Worm (Caenorhabditis elegans) whole organism, L4 larva: ENCODE measurements around the gene spp-21.

ENCODE experiments used
- F37D6.2 ChIP-seq: sonication (generic microtip); optimal IDR thresholded peaks from 2 replicates; lab custom pipeline; 2016; ENCODE audit warnings: mild to moderate bottlenecking, missing genetic modification characterization, missing compliant biosample characterization
- R02D3.7 ChIP-seq: fragments of 150-350 bp; sonication (generic microtip); optimal IDR thresholded peaks from 3 replicates; lab custom pipeline; 2014; ENCODE audit warnings: missing biosample characterization, missing genetic modification characterization
- T26A8.4 ChIP-seq: fragments of 200-800 bp; sonication (Bioruptor generic); IDR thresholded peaks from 2 replicates; pipeline ENCODE4 v1.3.6; 2022; ENCODE audit warnings: missing genetic modification characterization, missing compliant biosample characterization
- Y75B8A.6 ChIP-seq: fragments of 200-800 bp; sonication (Bioruptor generic); IDR thresholded peaks from 2 replicates; pipeline ENCODE4 v1.3.6; 2022; ENCODE audit warnings: missing genetic modification reagents, missing genetic modification characterization, missing compliant biosample characterization
- ceh-20 ChIP-seq: fragments of 200-800 bp; sonication (Bioruptor generic); IDR thresholded peaks from 2 replicates; pipeline ENCODE4 v1.3.6; 2022; ENCODE audit warnings: missing genetic modification reagents, missing genetic modification characterization, missing compliant biosample characterization
- ceh-44 ChIP-seq: fragments of 200-800 bp; sonication (Bioruptor generic); IDR thresholded peaks from 2 replicates; pipeline ENCODE4 v1.3.6; 2022; ENCODE audit warnings: missing genetic modification reagents, missing genetic modification characterization, missing compliant biosample characterization
- ceh-82 ChIP-seq: sonication (generic microtip); optimal IDR thresholded peaks from 2 replicates; lab custom pipeline; 2017; ENCODE audit warnings: missing biosample characterization, missing genetic modification characterization
- ctbp-1 ChIP-seq: fragments of 200-800 bp; sonication (Bioruptor generic); IDR thresholded peaks from 2 replicates; pipeline ENCODE4 v1.3.6; 2022; ENCODE audit warnings: missing genetic modification reagents, missing genetic modification characterization, missing compliant biosample characterization
- daf-16 ChIP-seq, 3 experiments: sonication (generic microtip); optimal IDR thresholded peaks; 2 replicates each; lab custom pipeline; 2016 to 2017; ENCODE audit warnings: missing genetic modification characterization in 3 of 3, missing genetic modification reagents in 3 of 3, mild to moderate bottlenecking in 2 of 3, missing compliant biosample characterization in 2 of 3, missing biosample characterization in 1 of 3, moderate library complexity in 1 of 3
- daf-19 ChIP-seq: fragments of 200-800 bp; sonication (Bioruptor generic); conservative IDR thresholded peaks from 2 replicates; pipeline ENCODE4 v1.3.6; 2022; ENCODE audit warnings: missing genetic modification characterization, missing compliant biosample characterization
- dmd-6 ChIP-seq: fragments of 200-800 bp; sonication (Bioruptor generic); IDR thresholded peaks from 2 replicates; pipeline ENCODE4 v1.3.6; 2022; ENCODE audit warnings: missing genetic modification reagents, missing genetic modification characterization, missing compliant biosample characterization
- dve-1 ChIP-seq: sonication (generic microtip); optimal IDR thresholded peaks from 2 replicates; lab custom pipeline; 2017; ENCODE audit warnings: antibody characterized with exemption, mild to moderate bottlenecking, missing genetic modification characterization, missing compliant biosample characterization; ENCODE audit not compliant: insufficient read depth
- gei-8 ChIP-seq: fragments of 200-800 bp; sonication (Bioruptor generic); optimal IDR thresholded peaks from 2 replicates; lab custom pipeline; 2018; ENCODE audit warnings: mild to moderate bottlenecking, missing genetic modification characterization, missing compliant biosample characterization
- hlh-11 ChIP-seq: fragments of 200-800 bp; sonication (Bioruptor generic); optimal IDR thresholded peaks from 2 replicates; lab custom pipeline; 2018; ENCODE audit warnings: mild to moderate bottlenecking, missing genetic modification characterization, missing compliant biosample characterization
- hlh-30 ChIP-seq: sonication (generic microtip); optimal IDR thresholded peaks from 2 replicates; lab custom pipeline; 2017; ENCODE audit warnings: antibody characterized with exemption, mild to moderate bottlenecking, missing genetic modification characterization, missing compliant biosample characterization; ENCODE audit not compliant: insufficient read depth
- lin-15B ChIP-seq: fragments of 150-350 bp; sonication (generic microtip); optimal IDR thresholded peaks from 3 replicates; lab custom pipeline; 2014; ENCODE audit warnings: missing biosample characterization, missing genetic modification characterization
- lin-39 ChIP-seq: fragments of 150-350 bp; optimal IDR thresholded peaks from 2 replicates; lab custom pipeline; 2014; ENCODE audit warnings: missing biosample characterization, missing genetic modification reagents, missing genetic modification characterization
- lir-3 ChIP-seq: sonication (generic microtip); optimal IDR thresholded peaks from 2 replicates; lab custom pipeline; 2016; ENCODE audit warnings: mild to moderate bottlenecking, missing genetic modification characterization, missing compliant biosample characterization
- mdl-1 ChIP-seq, 2 experiments: fragments of 150-350 bp in 1 of 2; sonication (generic microtip) in 1 of 2; optimal IDR thresholded peaks; 2 replicates each; lab custom pipeline; 2014 to 2017; ENCODE audit warnings: missing biosample characterization in 2 of 2, missing genetic modification characterization in 2 of 2
- mxl-2 ChIP-seq: fragments of 200-800 bp; sonication (Bioruptor generic); conservative IDR thresholded peaks from 2 replicates; pipeline ENCODE4 v1.3.6; 2022; ENCODE audit warnings: missing genetic modification reagents, missing genetic modification characterization, missing compliant biosample characterization
- nhr-11 ChIP-seq: fragments of 150-350 bp; optimal IDR thresholded peaks from 2 replicates; lab custom pipeline; 2014; ENCODE audit warnings: missing biosample characterization, missing genetic modification characterization
- nhr-111 ChIP-seq: fragments of 200-800 bp; sonication (Bioruptor generic); optimal IDR thresholded peaks from 2 replicates; lab custom pipeline; 2018; ENCODE audit warnings: mild to moderate bottlenecking, missing genetic modification characterization, missing compliant biosample characterization
- nhr-48 ChIP-seq: sonication (generic microtip); optimal IDR thresholded peaks from 2 replicates; lab custom pipeline; 2016; ENCODE audit warnings: mild to moderate bottlenecking, missing genetic modification characterization, missing compliant biosample characterization
- nhr-6 ChIP-seq: fragments of 150-350 bp; optimal IDR thresholded peaks from 2 replicates; lab custom pipeline; 2014; ENCODE audit warnings: missing biosample characterization, missing genetic modification characterization
- pha-4 ChIP-seq, 2 experiments: fragments of 150-350 bp in 1 of 2; fragments of 200-800 bp in 1 of 2; sonication (Bioruptor generic) in 1 of 2; IDR thresholded peaks in 1 of 2; optimal IDR thresholded peaks in 1 of 2; 2 replicates each; pipeline versions ENCODE4 v1.3.6 to Lab custom; 2014 to 2022; ENCODE audit warnings: missing genetic modification characterization in 2 of 2, missing genetic modification reagents in 2 of 2, missing biosample characterization in 1 of 2, missing compliant biosample characterization in 1 of 2
- pqm-1 ChIP-seq: sonication (generic microtip); optimal IDR thresholded peaks from 2 replicates; lab custom pipeline; 2017; ENCODE audit warnings: missing biosample characterization, missing genetic modification characterization
- rbr-2 ChIP-seq: sonication (generic microtip); optimal IDR thresholded peaks from 2 replicates; lab custom pipeline; 2016; ENCODE audit warnings: missing genotype, missing genetic modification characterization, missing compliant biosample characterization
- saeg-2 ChIP-seq: fragments of 200-800 bp; sonication (Bioruptor generic); IDR thresholded peaks from 2 replicates; pipeline ENCODE4 v1.3.6; 2022; ENCODE audit warnings: missing genetic modification reagents, missing genetic modification characterization, missing compliant biosample characterization
- set-16 ChIP-seq: fragments of 200-800 bp; sonication (Bioruptor generic); IDR thresholded peaks from 2 replicates; pipeline ENCODE4 v1.3.6; 2022; ENCODE audit warnings: missing genetic modification reagents, missing genetic modification characterization, missing compliant biosample characterization
- spr-3 ChIP-seq: fragments of 200-800 bp; sonication (Bioruptor generic); optimal IDR thresholded peaks from 2 replicates; lab custom pipeline; 2018; ENCODE audit warnings: mild to moderate bottlenecking, missing genetic modification characterization, missing compliant biosample characterization
- tra-1 ChIP-seq: fragments of 200-800 bp; sonication (Bioruptor generic); IDR thresholded peaks from 2 replicates; pipeline ENCODE4 v1.3.6; 2022; ENCODE audit warnings: missing genetic modification reagents, missing genetic modification characterization, missing compliant biosample characterization
- unc-130 ChIP-seq: sonication (generic microtip); optimal IDR thresholded peaks from 2 replicates; lab custom pipeline; 2016; ENCODE audit warnings: missing genetic modification reagents, missing genetic modification characterization, missing compliant biosample characterization
- unc-62 ChIP-seq, 3 experiments: fragments of 150-350 bp in 1 of 3; sonication (generic microtip); optimal IDR thresholded peaks in 2 of 3; peaks in 1 of 3; 1 replicate in 1 of 3; 2 replicates in 2 of 3; lab custom pipeline; 2014 to 2017; ENCODE audit warnings: missing biosample characterization in 3 of 3, missing genetic modification characterization in 3 of 3, missing genetic modification reagents in 3 of 3, missing genotype in 1 of 3

spp-21 gene

ce11 chrX:11450261-11450660 is 39.7 kb upstream of the spp-21 start:
- TF ChIP-seq daf-16 (GFP tag; optimal IDR thresholded peaks at IDR 0.05; lab: Kevin White, UChicago) (no peak), daf-16 (tag; optimal IDR thresholded peaks at IDR 0.05; lab: Kevin White, UChicago) (no peak), tra-1 (GFP tag; lab: Robert Waterston, UW) (no peak), gei-8 (GFP tag; lab: Kevin White, UChicago) (no peak), F37D6.2 (tag; lab: Kevin White, UChicago) (no peak), ctbp-1 (GFP tag; lab: Robert Waterston, UW) (no peak), T26A8.4 (GFP tag; lab: Robert Waterston, UW) (no peak), dmd-6 (GFP tag; lab: Robert Waterston, UW) (no peak), lin-39 (tag; lab: Kevin White, UChicago) (no peak), daf-19 (GFP tag; lab: Robert Waterston, UW) (no peak), R02D3.7 (no peak), mdl-1 (tag; optimal IDR thresholded peaks at IDR 0.05; lab: Kevin White, UChicago) (no peak), ceh-44 (no peak), pha-4 (GFP tag; IDR thresholded peaks at IDR 0.05; lab: Robert Waterston, UW) (no peak), pha-4 (tag; optimal IDR thresholded peaks at IDR 0.05; lab: Kevin White, UChicago) (no peak), lir-3 (tag; lab: Kevin White, UChicago) (no peak), spr-3 (GFP tag; lab: Kevin White, UChicago) (no peak)
- TF ChIP-seq, all 104 proteins: peak for 0

- TF ChIP-seq unc-62 (GFP tag; optimal IDR thresholded peaks at IDR 0.05 in 1 of 2; lab: Kevin White, UChicago) (peak in 1 of 2 experiments; percentile 28), unc-62 (tag; optimal IDR thresholded peaks at IDR 0.05; lab: Kevin White, UChicago) (no peak), hlh-11 (no peak)
Measured at ce11 chrX:11452316-11452715, 37.6 kb upstream of the spp-21 start.

DNA sequence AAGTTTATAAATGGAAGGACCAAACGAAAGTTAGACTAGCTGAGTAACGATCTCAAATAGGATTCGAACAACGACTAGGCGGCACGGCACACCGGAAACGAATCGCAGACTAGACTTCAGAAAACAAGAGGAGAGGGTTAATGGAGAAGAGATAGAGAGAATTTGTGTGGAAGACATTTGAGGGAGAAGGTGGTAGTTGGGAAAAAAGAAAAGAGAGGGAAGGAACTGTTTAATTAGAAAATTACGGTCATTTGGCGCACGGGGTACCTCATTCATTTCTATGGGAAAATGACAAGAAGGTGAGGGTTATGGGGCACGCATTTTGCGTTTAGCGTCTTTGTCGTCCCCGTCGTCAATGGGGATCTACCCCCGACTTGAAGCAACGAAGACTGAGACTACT is 35.7 kb upstream of the spp-21 start, which contains the start of gene F48C5.2:
Gene F48C5.2 (minus strand): TSS at position 101 of the 400 bp plus-strand sequence.
- TF ChIP-seq ceh-82 (tag; lab: Kevin White, UChicago) = no peak
- TF ChIP-seq mxl-2 (GFP tag; lab: Robert Waterston, UW) = no peak
- TF ChIP-seq ceh-20 (GFP tag; lab: Robert Waterston, UW) = no peak
- no peak for TF ChIP-seq set-16 (GFP tag; lab: Robert Waterston, UW)
- no peak for TF ChIP-seq nhr-11 (tag; lab: Kevin White, UChicago)
- TF ChIP-seq nhr-6 = no peak

DNA sequence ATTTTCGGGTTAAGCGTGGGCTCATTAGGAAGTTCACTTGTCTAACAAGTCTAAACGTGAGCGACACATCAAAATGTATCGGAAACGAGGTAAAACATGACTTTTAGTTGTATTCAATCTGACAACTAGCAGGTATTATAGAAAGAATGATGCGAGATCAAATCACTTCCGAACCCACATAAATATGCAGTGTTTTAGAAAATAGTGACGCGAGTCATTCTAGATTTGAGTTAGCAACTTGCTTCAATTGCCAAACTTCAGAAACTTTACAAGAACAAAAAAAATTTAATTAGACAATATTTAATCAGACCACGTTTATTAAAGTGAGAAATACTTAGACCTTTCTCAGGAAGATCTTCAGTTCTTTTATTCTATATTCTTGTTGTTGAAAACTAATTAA is 33.3 kb upstream of the spp-21 start:
- no peak for TF ChIP-seq saeg-2 (GFP tag; lab: Robert Waterston, UW)
- peak in 1 of 2 experiments; percentile 91 for TF ChIP-seq unc-62 (GFP tag; optimal IDR thresholded peaks at IDR 0.05 in 1 of 2; lab: Kevin White, UChicago)
- no peak for TF ChIP-seq unc-62 (tag; optimal IDR thresholded peaks at IDR 0.05; lab: Kevin White, UChicago)

- TF ChIP-seq unc-130 = no peak
- TF ChIP-seq nhr-48 (tag; lab: Kevin White, UChicago) = peak; percentile 18
- TF ChIP-seq tra-1 (GFP tag; lab: Robert Waterston, UW) = no peak
- no peak for TF ChIP-seq nhr-111
- peak; percentile 35 for TF ChIP-seq hlh-11
- TF ChIP-seq hlh-30 (tag; lab: Kevin White, UChicago) = peak; percentile 39
- TF ChIP-seq lin-15B (tag; lab: Kevin White, UChicago) = no peak
- TF ChIP-seq rbr-2 = no peak
- TF ChIP-seq dve-1 (tag; lab: Kevin White, UChicago) = no peak
- TF ChIP-seq spr-3 (GFP tag; lab: Kevin White, UChicago) = no peak
- TF ChIP-seq Y75B8A.6 (GFP tag; lab: Robert Waterston, UW) = no peak
- TF ChIP-seq pqm-1 (tag; lab: Kevin White, UChicago) = peak; percentile 19
Measured at ce11 chrX:11461545-11461944, 28.4 kb upstream of the spp-21 start.
